Fruit fly (Drosophila melanogaster): ENCODE data around the gene Ppn.

Gene Ppn

DNA sequence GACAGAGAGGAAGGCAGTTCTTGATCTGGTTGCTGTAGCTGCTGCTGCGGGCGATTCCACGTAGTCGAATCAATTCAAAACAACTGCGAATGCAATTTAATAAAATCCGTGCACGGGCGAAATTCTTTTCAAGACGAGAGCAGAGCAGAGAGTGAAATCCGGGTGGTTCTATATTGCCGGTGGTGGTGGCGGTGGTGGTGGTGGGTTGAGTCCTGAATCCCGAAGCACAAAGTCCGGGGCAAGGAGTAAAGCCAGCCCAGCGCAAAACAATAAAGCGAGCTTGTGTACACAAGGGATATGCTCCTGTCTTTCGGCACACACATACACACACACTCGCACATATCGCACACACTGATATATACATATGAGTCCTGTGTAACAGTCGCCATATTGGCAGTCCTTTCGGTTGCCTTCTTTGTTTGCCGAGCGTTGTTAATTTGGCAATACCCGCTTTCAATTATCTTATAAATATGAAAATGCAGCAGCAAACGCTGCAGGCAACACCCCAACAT lies 21.3 kb upstream of the Ppn start:
- no peak for TF ChIP-seq achi (GFP tag; optimal IDR thresholded peaks at IDR 0.05)
- TF ChIP-seq Eip78C (GFP tag), result no peak
- peak; percentile 63 for TF ChIP-seq fkh (GFP tag; optimal IDR thresholded peaks at IDR 0.05)
- TF ChIP-seq CG8119 (GFP tag; IDR thresholded peaks at IDR 0.05), result no peak

dm6 chr3R:28558801-28559200 lies 18.7 kb upstream of the Ppn start:
- TF ChIP-seq Sox102F (GFP tag; optimal IDR thresholded peaks at IDR 0.05) (peak; percentile 1), fd59A (GFP tag; optimal IDR thresholded peaks at IDR 0.05) (no peak), CG8632 (GFP tag; optimal IDR thresholded peaks at IDR 0.05) (no peak), Blimp-1 (GFP tag; optimal IDR thresholded peaks at IDR 0.05) (peak; percentile 5), vri (GFP tag; optimal IDR thresholded peaks at IDR 0.05) (peak; percentile 32), svp (GFP tag) (peak; percentile 63), Met (GFP tag; optimal IDR thresholded peaks at IDR 0.05) (peak; percentile 36), CG1621 (tag; optimal IDR thresholded peaks at IDR 0.05) (no peak), CG6163 (GFP tag; IDR thresholded peaks at IDR 0.05) (0 out of 3 replicates have a peak, but pooled peaks have one; percentile 5), topi (GFP tag; optimal IDR thresholded peaks at IDR 0.05) (peak; percentile 7), CG6792 (GFP tag; optimal IDR thresholded peaks at IDR 0.05) (peak; percentile 40), esn (GFP tag; optimal IDR thresholded peaks at IDR 0.05) (peak; percentile 35), CG6854 (GFP tag; optimal IDR thresholded peaks at IDR 0.05) (peak; percentile 24), Eip78C (GFP tag) (peak; percentile 60), Hr38 (GFP tag; optimal IDR thresholded peaks at IDR 0.05) (no peak), fkh (GFP tag; optimal IDR thresholded peaks at IDR 0.05) (peak; percentile 70)

DNA sequence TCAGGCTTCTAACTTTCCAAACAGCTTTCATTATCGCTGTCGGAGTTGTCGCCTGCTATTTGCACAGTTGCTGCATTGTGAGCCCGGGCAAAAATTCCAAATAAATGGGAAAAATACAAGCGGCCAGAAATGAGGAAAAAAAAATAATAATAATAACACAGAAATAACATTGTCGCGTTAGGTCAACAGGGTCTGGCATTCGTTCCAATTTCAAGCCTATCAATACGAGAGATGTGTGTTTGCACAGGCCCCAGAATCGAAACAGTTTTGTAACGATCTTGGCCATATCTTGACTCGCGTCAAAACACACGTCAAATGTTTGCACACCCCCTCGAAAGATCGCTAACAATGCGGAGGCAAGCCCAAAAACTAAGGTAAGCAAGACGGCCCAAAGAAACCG lies 16.3 kb upstream of the Ppn start:
- TF ChIP-seq svp (GFP tag), result no peak
- TF ChIP-seq fkh (GFP tag; optimal IDR thresholded peaks at IDR 0.05), result peak; percentile 99
- no peak for TF ChIP-seq salr (GFP tag; optimal IDR thresholded peaks at IDR 0.05)

DNA sequence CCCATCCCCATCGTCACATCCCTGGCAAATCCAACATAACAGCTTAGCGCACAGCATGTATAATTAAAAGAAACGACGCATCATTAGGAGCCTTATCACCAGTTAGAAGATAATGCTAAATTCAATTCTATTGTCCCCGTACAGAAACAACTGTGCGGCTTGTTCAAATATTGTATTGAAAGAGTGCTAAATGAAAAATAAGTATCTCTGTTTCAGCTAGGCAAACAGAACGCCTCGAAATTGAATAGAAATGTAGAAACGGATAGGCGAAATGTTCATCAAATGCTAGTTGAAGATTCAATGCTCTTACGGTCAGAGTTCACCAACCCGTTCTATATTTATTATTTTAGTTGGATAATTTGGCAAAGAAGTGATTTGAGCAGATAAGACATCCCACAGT lies 15.7 kb upstream of the Ppn start:
- no peak for TF ChIP-seq CG32006 (GFP tag; optimal IDR thresholded peaks at IDR 0.05)
- TF ChIP-seq lz (GFP tag; optimal IDR thresholded peaks at IDR 0.05), result no peak
- TF ChIP-seq Blimp-1 (GFP tag; optimal IDR thresholded peaks at IDR 0.05), result no peak
- TF ChIP-seq fkh (GFP tag; optimal IDR thresholded peaks at IDR 0.05), result peak; percentile 52

DNA sequence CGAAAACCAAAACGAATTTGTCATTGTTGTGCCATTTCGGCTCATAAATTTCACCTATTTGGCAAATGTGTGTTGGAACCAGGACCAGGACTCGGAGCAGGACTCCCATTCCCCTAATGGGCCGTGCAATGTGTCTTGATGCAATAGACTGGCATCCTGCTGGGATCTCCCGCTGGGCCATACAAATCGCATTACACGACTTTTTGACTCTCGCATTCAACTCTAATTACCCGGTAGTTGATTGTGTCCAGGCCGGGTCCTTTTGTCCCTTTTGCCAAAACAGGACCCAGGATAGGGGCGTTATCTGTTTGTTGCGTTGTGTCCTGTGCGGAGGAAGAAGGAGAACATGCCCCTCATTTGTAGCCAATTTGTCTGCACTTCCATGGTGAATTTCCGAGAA lies 15.2 kb upstream of the Ppn start:
- TF ChIP-seq CG10631 (GFP tag; optimal IDR thresholded peaks at IDR 0.05) (no peak), CG8119 (GFP tag; IDR thresholded peaks at IDR 0.05) (no peak), CG31627 (GFP tag; optimal IDR thresholded peaks at IDR 0.05) (no peak), CG11294 (GFP tag; IDR thresholded peaks at IDR 0.05) (no peak), CG32006 (GFP tag; optimal IDR thresholded peaks at IDR 0.05) (no peak)

DNA sequence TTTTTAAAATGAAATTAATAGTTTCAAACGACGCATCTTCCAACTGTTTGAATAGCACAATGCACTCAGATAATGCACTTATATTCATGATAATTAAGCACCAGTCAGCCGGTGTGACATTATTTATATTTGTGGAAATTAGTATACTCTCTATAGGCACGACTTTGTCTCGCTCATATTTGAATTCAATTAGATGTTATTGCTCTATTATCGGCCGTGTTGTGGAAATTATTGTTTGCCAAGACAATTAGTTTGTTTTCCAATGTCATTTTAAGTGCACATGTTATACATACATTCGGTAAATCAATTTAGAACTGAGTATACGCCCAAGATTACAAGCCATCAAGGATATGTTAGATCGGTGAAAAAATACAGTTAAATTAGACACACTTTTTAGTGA lies 12.9 kb upstream of the Ppn start:
- peak; percentile 52 for TF ChIP-seq fkh (GFP tag; optimal IDR thresholded peaks at IDR 0.05)
- TF ChIP-seq CG10631 (GFP tag; optimal IDR thresholded peaks at IDR 0.05), result no peak

DNA sequence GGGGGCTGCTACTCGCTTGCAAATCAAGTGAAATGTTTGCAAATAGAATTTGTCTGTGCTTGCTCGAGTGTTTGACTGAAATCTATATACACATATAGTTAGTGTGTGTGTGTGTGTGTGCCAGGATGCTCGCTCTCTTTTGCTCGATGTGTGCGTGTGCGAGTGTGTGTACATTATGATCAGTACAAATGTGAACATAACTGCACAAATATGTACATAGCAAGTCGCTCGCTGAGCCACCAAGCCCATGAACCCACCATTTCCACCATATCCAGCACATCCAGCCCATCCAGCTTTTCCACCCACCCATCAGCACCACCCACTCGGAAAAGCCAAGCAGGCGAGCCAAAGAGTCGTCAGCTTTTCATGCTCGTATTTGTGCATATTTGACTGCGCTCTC lies 12.1 kb upstream of the Ppn start:
- TF ChIP-seq CG11294 (GFP tag; IDR thresholded peaks at IDR 0.05) (no peak), CG6792 (GFP tag; optimal IDR thresholded peaks at IDR 0.05) (no peak), fkh (GFP tag; optimal IDR thresholded peaks at IDR 0.05) (peak; percentile 87), fd85E (GFP tag; optimal IDR thresholded peaks at IDR 0.05) (no peak), vri (GFP tag; optimal IDR thresholded peaks at IDR 0.05) (no peak), net (GFP tag; optimal IDR thresholded peaks at IDR 0.05) (no peak)

DNA sequence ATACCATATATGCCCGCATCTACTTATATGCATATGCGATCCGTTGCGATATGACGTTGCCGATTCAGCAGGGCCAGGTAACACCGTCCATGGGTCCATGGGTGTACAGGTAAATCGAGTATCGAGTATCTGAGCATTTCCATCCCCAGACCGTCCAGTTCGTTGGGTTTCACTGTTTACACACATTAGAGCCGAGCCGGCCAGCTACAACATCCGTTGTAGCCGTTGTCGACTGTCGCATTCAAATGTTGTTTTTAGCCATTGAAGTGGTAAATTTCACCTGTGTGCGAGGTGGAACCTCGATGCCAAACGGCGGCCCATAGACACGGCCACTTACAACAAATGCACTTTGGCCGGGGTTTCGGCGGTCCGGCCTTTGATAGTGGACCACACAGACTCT lies 8.3 kb upstream of the Ppn start:
- TF ChIP-seq Eip78C (GFP tag) (no peak), fkh (GFP tag; optimal IDR thresholded peaks at IDR 0.05) (peak; percentile 86), Sox14 (GFP tag; optimal IDR thresholded peaks at IDR 0.05) (no peak), CG8119 (GFP tag; IDR thresholded peaks at IDR 0.05) (no peak), Sox15 (GFP tag; optimal IDR thresholded peaks at IDR 0.05) (no peak), Hr4 (GFP tag; optimal IDR thresholded peaks at IDR 0.05) (no peak), lz (GFP tag; optimal IDR thresholded peaks at IDR 0.05) (no peak), CG15336 (GFP tag; IDR thresholded peaks at IDR 0.05) (no peak), spab (GFP tag; optimal IDR thresholded peaks at IDR 0.05) (no peak)

All from whole organism, prepupa.